Worm (Caenorhabditis elegans) whole organism, midembryonic: ENCODE measurements around the gene F58G1.8.

Source experiments
- T22C8.4 ChIP-seq: fragments of 200-800 bp; sonication (Bioruptor generic); IDR thresholded peaks from 2 replicates; pipeline ENCODE4 v1.3.6; 2022; ENCODE audit warnings: missing genetic modification characterization, missing compliant biosample characterization
- cog-1 ChIP-seq: sonication (generic microtip); optimal IDR thresholded peaks from 2 replicates; lab custom pipeline; 2016; ENCODE audit warnings: missing genetic modification characterization, missing compliant biosample characterization
- klf-2 ChIP-seq: fragments of 200-800 bp; sonication (Bioruptor generic); conservative IDR thresholded peaks from 2 replicates; pipeline ENCODE4 v1.3.6; 2022; ENCODE audit warnings: missing genetic modification reagents, missing genetic modification characterization, missing compliant biosample characterization
- med-1 ChIP-seq: sonication (generic microtip); optimal IDR thresholded peaks from 2 replicates; lab custom pipeline; 2017; ENCODE audit warnings: missing genetic modification characterization, mild to moderate bottlenecking, missing compliant biosample characterization, antibody characterized with exemption, missing genetic modification reagents; ENCODE audit not compliant: insufficient read depth
- ref-1 ChIP-seq: fragments of 200-800 bp; sonication (Bioruptor generic); conservative IDR thresholded peaks from 2 replicates; pipeline ENCODE4 v1.3.6; 2022; ENCODE audit warnings: missing genetic modification reagents, missing genetic modification characterization, missing compliant biosample characterization
- tab-1 ChIP-seq: fragments of 200-800 bp; sonication (Bioruptor generic); IDR thresholded peaks from 2 replicates; pipeline ENCODE4 v1.3.6; 2022; ENCODE audit warnings: missing genetic modification characterization, missing compliant biosample characterization
- ztf-23 ChIP-seq: fragments of 200-800 bp; sonication (Bioruptor generic); IDR thresholded peaks from 2 replicates; pipeline ENCODE4 v1.3.6; 2022; ENCODE audit warnings: missing genetic modification reagents, missing genetic modification characterization, missing compliant biosample characterization
- ztf-29 ChIP-seq: fragments of 200-800 bp; sonication (Bioruptor generic); IDR thresholded peaks from 2 replicates; pipeline ENCODE4 v1.3.6; 2022; ENCODE audit warnings: missing genetic modification reagents, missing genetic modification characterization, missing compliant biosample characterization

- no peak for TF ChIP-seq ref-1 (GFP tag; lab: Robert Waterston, UW)
- TF ChIP-seq tab-1 (GFP tag; lab: Robert Waterston, UW): no peak
- no peak for TF ChIP-seq med-1
- TF ChIP-seq ztf-23 (GFP tag; lab: Robert Waterston, UW): no peak
- no peak for TF ChIP-seq T22C8.4
- no peak for TF ChIP-seq klf-2 (GFP tag; lab: Robert Waterston, UW)
- TF ChIP-seq ztf-29: no peak
- TF ChIP-seq cog-1 (tag; lab: Kevin White, UChicago): no peak
Measured at ce11 chrII:12965589-12965988, 40.1 kb upstream of the F58G1.8 start.
